Fruit fly (Drosophila melanogaster): ENCODE data around the gene Mitofilin.

Mitofilin gene

DNA sequence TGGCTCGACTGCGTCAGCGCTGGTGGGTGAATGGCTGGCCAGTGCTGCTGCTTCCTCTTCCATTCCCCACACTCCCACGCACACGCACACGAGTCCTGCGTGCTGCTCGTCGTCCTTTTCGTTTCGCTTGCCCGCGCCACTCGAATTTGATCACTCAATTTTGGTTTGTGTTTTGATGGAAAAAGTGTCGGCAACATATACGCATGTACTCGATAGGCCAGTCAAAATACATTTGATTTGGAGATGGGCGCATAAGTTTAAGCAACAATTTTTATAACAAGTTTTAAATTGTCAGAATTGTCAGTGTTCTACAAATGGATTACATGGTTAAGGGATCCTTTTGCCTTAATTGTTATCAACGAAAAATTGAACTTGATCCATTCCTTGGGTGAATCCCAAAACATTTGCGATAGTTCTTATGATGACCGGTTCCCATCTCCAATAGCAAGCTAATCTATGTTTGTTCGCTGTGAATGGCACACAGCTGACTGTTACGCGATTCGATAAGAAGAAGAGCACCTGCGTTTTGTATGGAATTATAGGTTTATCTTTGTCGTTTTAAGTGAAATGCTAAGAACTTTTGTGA, at the start of gene Mitofilin, which contains the start of gene mRpL35:
TSS of gene Mitofilin (minus strand) at position 295 of the 586 bp plus-strand sequence.
TSS of gene mRpL35 (plus strand) at position 487 of the 586 bp plus-strand sequence.
- TF ChIP-seq rn (GFP tag; IDR thresholded peaks at IDR 0.05): no peak
- TF ChIP-seq CG13204 (GFP tag; optimal IDR thresholded peaks at IDR 0.05): no peak
- TF ChIP-seq CG34367 (tag; optimal IDR thresholded peaks at IDR 0.05): peak; percentile 8
- TF ChIP-seq fd96Ca (GFP tag; IDR thresholded peaks at IDR 0.05): no peak; the same call in 2 of the 3 replicates
- no peak for TF ChIP-seq D1 (tag; optimal IDR thresholded peaks at IDR 0.05)
- peak; percentile 20 for TF ChIP-seq CG15710 (tag; optimal IDR thresholded peaks at IDR 0.05)
- TF ChIP-seq CG8159 (tag; optimal IDR thresholded peaks at IDR 0.05): peak; percentile 32
- TF ChIP-seq CG4496 (GFP tag; IDR thresholded peaks at IDR 0.05): peak; percentile 26; the same call in 1 of the 3 replicates
- no peak for TF ChIP-seq Pif1B (GFP tag; optimal IDR thresholded peaks at IDR 0.05)
- no peak for TF ChIP-seq EcR (GFP tag; optimal IDR thresholded peaks at IDR 0.05)

DNA sequence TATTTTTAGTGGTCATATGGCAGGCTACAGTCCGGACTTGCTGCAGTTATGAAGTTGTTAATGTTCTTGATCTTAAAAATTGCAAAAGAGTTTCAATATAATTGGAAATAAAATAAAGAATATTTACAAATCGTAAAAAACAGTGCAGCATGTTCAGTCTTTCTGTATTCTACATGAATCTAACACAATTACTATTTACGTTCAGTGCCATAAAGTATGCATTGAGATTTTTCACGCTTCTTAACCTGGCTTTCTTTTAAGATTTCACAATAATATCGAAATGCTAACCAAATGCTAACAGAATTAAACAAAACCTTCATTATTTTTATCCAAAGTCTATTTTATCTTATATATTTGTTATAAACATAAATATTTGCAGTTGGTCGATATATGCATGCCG, 49.4 kb upstream of the Mitofilin start:
- TF ChIP-seq CG15710 (tag; optimal IDR thresholded peaks at IDR 0.05) (no peak), CG8159 (tag; optimal IDR thresholded peaks at IDR 0.05) (no peak), CG13204 (GFP tag; optimal IDR thresholded peaks at IDR 0.05) (no peak), fd96Ca (GFP tag; IDR thresholded peaks at IDR 0.05) (no peak), CG4496 (GFP tag; IDR thresholded peaks at IDR 0.05) (no peak), gl (tag; optimal IDR thresholded peaks at IDR 0.05) (no peak), CG32121 (GFP tag; IDR thresholded peaks at IDR 0.05) (no peak)

DNA sequence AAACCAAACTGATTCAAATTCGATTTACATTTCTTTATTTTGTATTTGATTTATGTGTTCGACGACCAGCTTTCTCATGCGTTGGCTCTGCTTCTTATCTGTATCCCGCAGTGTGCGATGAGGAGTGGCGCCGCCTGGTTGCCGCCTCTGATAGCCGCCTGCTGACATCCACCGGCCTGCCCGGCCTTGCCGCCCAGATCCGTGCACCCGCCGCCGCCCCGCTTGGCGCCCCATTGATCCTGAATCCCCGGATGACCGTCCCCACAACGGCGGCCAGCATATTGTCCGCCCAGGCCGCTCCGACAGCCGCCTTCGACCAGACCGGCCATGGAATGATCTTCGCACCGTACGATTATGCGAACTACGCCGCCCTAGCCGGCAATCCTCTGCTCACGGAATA, 48.5 kb upstream of the Mitofilin start:
- TF ChIP-seq CG32121 (GFP tag; IDR thresholded peaks at IDR 0.05) (no peak), CG10348 (GFP tag; IDR thresholded peaks at IDR 0.05) (no peak), rn (GFP tag; IDR thresholded peaks at IDR 0.05) (no peak), CG8159 (tag; optimal IDR thresholded peaks at IDR 0.05) (no peak), gl (tag; optimal IDR thresholded peaks at IDR 0.05) (no peak), Pif1A (GFP tag; optimal IDR thresholded peaks at IDR 0.05) (no peak), Ets98B (GFP tag; IDR thresholded peaks at IDR 0.05) (no peak), CG13204 (GFP tag; optimal IDR thresholded peaks at IDR 0.05) (no peak), CG12605 (GFP tag; IDR thresholded peaks at IDR 0.05) (no peak), CG17806 (tag; optimal IDR thresholded peaks at IDR 0.05) (no peak), Pif1B (GFP tag; optimal IDR thresholded peaks at IDR 0.05) (no peak)

DNA sequence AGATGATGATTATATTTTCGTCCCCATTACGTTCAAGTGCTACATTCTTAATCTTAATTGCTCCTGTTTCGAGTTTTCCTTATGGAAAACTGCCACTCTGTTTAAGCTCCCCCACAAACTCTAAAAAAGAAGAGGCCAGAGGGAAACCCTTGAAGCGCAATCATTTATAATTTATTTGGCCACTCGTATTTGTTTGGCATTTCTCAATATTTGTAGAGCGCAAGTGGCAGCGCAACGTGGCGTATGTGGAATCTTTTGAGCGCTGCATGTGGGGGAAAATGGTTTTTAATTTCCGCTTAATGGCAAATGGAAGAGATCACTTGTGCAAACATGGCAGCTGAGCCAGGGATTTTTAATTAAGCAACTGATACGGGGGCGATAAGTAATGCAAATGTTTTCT, 44.1 kb upstream of the Mitofilin start:
- no peak for TF ChIP-seq rn (GFP tag; IDR thresholded peaks at IDR 0.05)
- no peak for TF ChIP-seq fd96Ca (GFP tag; IDR thresholded peaks at IDR 0.05)
- TF ChIP-seq gl (tag; optimal IDR thresholded peaks at IDR 0.05): no peak
- TF ChIP-seq D1 (tag; optimal IDR thresholded peaks at IDR 0.05): no peak
- no peak for TF ChIP-seq CG12605 (GFP tag; IDR thresholded peaks at IDR 0.05)
- no peak for TF ChIP-seq CG17806 (tag; optimal IDR thresholded peaks at IDR 0.05)
- no peak for TF ChIP-seq Snoo (tag; optimal IDR thresholded peaks at IDR 0.05)
- TF ChIP-seq CG9948 (tag; optimal IDR thresholded peaks at IDR 0.05): no peak
- TF ChIP-seq Pif1B (GFP tag; optimal IDR thresholded peaks at IDR 0.05): no peak
- TF ChIP-seq CG13204 (GFP tag; optimal IDR thresholded peaks at IDR 0.05): no peak
- no peak for TF ChIP-seq CG14655 (GFP tag; optimal IDR thresholded peaks at IDR 0.05)
- no peak for TF ChIP-seq Ets98B (GFP tag; IDR thresholded peaks at IDR 0.05)

DNA sequence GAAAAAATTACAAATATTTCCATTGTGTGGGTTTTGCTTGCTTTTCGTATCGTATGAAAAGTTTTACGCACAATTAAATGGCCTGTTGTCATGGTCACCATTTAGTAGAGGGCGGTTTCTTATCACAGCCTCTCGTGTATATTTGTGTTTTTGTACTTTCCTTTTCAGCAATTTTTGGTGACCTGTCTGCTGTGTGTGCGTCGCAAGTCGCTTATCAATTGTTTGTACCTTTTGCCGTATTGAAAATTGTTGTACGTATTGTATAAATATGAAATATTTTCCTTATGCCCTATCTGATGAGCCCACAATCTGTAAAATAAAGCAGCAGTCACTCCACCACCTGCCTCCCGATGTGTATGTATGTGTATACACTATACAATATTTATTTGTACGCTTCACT, 43.3 kb upstream of the Mitofilin start:
- TF ChIP-seq Pif1B (GFP tag; optimal IDR thresholded peaks at IDR 0.05) (peak; percentile 20), EcR (GFP tag; optimal IDR thresholded peaks at IDR 0.05) (no peak), Ets98B (GFP tag; IDR thresholded peaks at IDR 0.05) (no peak), CG15710 (tag; optimal IDR thresholded peaks at IDR 0.05) (no peak), CG14655 (GFP tag; optimal IDR thresholded peaks at IDR 0.05) (no peak)

DNA sequence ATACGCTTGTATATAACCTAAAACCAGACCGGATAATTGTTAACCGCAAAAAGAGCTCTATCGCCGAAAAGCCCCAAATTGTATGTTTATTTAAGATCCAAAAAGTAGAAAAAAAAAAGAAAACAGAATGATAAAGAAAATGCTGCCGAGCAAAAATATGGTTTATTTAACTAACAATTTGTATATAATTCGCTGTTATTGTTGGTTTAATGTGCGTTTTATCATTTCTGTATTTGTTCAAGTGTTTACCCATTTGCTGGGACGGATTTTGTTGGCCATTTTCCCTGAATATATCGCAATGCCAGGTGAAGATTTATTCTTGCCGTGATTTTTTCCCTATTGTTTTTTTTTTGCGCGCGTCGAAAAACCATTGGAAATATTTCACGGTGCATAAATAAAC, 33.9 kb upstream of the Mitofilin start:
- TF ChIP-seq CG15710 (tag; optimal IDR thresholded peaks at IDR 0.05) (no peak), D1 (tag; optimal IDR thresholded peaks at IDR 0.05) (no peak), fd96Ca (GFP tag; IDR thresholded peaks at IDR 0.05) (no peak), Pif1B (GFP tag; optimal IDR thresholded peaks at IDR 0.05) (no peak), CG13204 (GFP tag; optimal IDR thresholded peaks at IDR 0.05) (no peak), CG32121 (GFP tag; IDR thresholded peaks at IDR 0.05) (no peak), CG34367 (tag; optimal IDR thresholded peaks at IDR 0.05) (no peak), CG17806 (tag; optimal IDR thresholded peaks at IDR 0.05) (no peak), CG8301 (tag; optimal IDR thresholded peaks at IDR 0.05) (no peak), CG4496 (GFP tag; IDR thresholded peaks at IDR 0.05) (no peak), Snoo (tag; optimal IDR thresholded peaks at IDR 0.05) (no peak), rn (GFP tag; IDR thresholded peaks at IDR 0.05) (no peak)

DNA sequence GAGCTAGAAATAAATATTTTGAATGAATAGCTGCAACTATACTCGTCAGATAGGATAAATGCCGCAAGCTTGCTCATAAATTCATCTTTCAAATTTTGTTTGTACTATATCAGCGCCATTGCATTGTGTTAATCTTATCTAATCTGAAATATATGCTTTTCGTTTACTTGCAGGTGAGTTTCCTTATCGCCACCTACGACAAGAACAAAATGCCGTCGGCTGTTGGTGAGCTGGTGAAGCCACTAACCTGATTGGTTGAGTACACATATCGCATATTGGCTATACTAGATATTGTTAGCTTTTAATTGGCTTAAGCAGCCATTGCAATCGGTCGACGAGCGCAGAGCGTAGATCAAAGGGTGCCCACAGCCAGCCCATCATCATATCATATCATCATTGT, 30.6 kb upstream of the Mitofilin start:
- TF ChIP-seq CG8159 (tag; optimal IDR thresholded peaks at IDR 0.05) (no peak), D1 (tag; optimal IDR thresholded peaks at IDR 0.05) (no peak), Pif1B (GFP tag; optimal IDR thresholded peaks at IDR 0.05) (no peak), fd96Ca (GFP tag; IDR thresholded peaks at IDR 0.05) (no peak), EcR (GFP tag; optimal IDR thresholded peaks at IDR 0.05) (no peak), CG10348 (GFP tag; IDR thresholded peaks at IDR 0.05) (no peak), CG13204 (GFP tag; optimal IDR thresholded peaks at IDR 0.05) (no peak), CG14655 (GFP tag; optimal IDR thresholded peaks at IDR 0.05) (no peak), Ets98B (GFP tag; IDR thresholded peaks at IDR 0.05) (no peak), Snoo (tag; optimal IDR thresholded peaks at IDR 0.05) (no peak), rn (GFP tag; IDR thresholded peaks at IDR 0.05) (no peak), CG32121 (GFP tag; IDR thresholded peaks at IDR 0.05) (no peak), CG4496 (GFP tag; IDR thresholded peaks at IDR 0.05) (no peak), CG9948 (tag; optimal IDR thresholded peaks at IDR 0.05) (no peak), CG34367 (tag; optimal IDR thresholded peaks at IDR 0.05) (no peak), CG12605 (GFP tag; IDR thresholded peaks at IDR 0.05) (no peak), CG15710 (tag; optimal IDR thresholded peaks at IDR 0.05) (no peak), gl (tag; optimal IDR thresholded peaks at IDR 0.05) (no peak)

Measured in whole organism, pupa.